Worm (Caenorhabditis elegans): ENCODE measurements around the gene ZC204.14.

- TF ChIP-seq lsy-27 (tag; optimal IDR thresholded peaks at IDR 0.05; ENCODE audit: borderline replicate concordance, insufficient read depth) (no peak), ceh-27 (GFP tag; optimal IDR thresholded peaks at IDR 0.05) (no peak), repo-1 (tag; optimal IDR thresholded peaks at IDR 0.05) (no peak), Y53F4B.3 (GFP tag; IDR thresholded peaks at IDR 0.05) (no peak), ceh-100 (GFP tag; IDR thresholded peaks at IDR 0.05) (no peak), nfya-1 (tag; optimal IDR thresholded peaks at IDR 0.05; ENCODE audit: borderline replicate concordance, insufficient read depth) (no peak), hrde-1 (tag; optimal IDR thresholded peaks at IDR 0.05; ENCODE audit: borderline replicate concordance) (no peak), ceh-40 (GFP tag; IDR thresholded peaks at IDR 0.05) (no peak), ztf-22 (GFP tag; optimal IDR thresholded peaks at IDR 0.05) (no peak), nfya-2 (GFP tag; IDR thresholded peaks at IDR 0.05) (no peak)
These were observed 31.8 kb upstream of the ZC204.14 start, which contains the start of gene fbxc-26 for ce11 chrII:1694530-1694929.
